Worm (Caenorhabditis elegans) whole organism, late embryonic: ENCODE data around the gene Y48C3A.5.

ENCODE experiments used
- ama-1 ChIP-seq: fragments of 150-350 bp; optimal IDR thresholded peaks from 2 replicates; lab custom pipeline; 2014
- ceh-34 ChIP-seq: sonication (generic microtip); optimal IDR thresholded peaks from 2 replicates; lab custom pipeline; 2016; ENCODE audit warnings: mild to moderate bottlenecking, missing genetic modification characterization, missing compliant biosample characterization
- dve-1 ChIP-seq: sonication (generic microtip); optimal IDR thresholded peaks from 2 replicates; lab custom pipeline; 2017; ENCODE audit warnings: antibody characterized with exemption, mild to moderate bottlenecking, missing genetic modification characterization, missing compliant biosample characterization
- fkh-10 ChIP-seq: fragments of 150-350 bp; optimal IDR thresholded peaks from 2 replicates; lab custom pipeline; 2014; ENCODE audit warnings: missing biosample characterization, missing genetic modification reagents, missing genetic modification characterization
- nfya-1 ChIP-seq: sonication (generic microtip); optimal IDR thresholded peaks from 2 replicates; lab custom pipeline; 2017; ENCODE audit warnings: missing genetic modification characterization, mild to moderate bottlenecking, missing compliant biosample characterization, antibody characterized with exemption, moderate library complexity
- pag-3 ChIP-seq: sonication (generic microtip); optimal IDR thresholded peaks from 2 replicates; lab custom pipeline; 2016; ENCODE audit warnings: missing compliant biosample characterization, missing genetic modification characterization, borderline replicate concordance
- pha-4 ChIP-seq: fragments of 150-350 bp; optimal IDR thresholded peaks from 2 replicates; lab custom pipeline; 2018; ENCODE audit warnings: missing biosample characterization, missing genetic modification reagents, missing genetic modification characterization

DNA sequence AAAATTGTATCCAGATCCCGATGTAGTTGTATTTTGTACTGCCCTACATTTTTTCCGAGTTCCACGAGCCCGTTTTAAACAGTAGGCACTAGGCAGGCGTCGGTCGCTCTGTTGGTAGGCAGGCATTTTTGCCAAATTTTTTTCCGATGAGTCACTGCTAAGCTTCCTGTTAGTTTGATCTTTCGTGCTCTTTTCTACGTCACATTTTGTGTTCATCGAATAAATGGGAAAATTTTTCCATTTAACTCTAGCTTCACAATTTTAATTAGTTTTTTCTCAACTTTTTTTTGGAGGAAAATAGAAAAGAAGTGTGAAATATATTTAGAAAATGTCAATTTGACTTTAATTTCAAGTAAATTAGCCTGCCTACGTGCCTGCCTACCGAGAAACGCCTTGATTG, 3.6 kb upstream of the Y48C3A.5 start:
- TF ChIP-seq ceh-34 (tag; lab: Kevin White, UChicago) = no peak
- TF ChIP-seq pha-4 = no peak
- TF ChIP-seq nfya-1 (tag; lab: Kevin White, UChicago) = no peak
- TF ChIP-seq ama-1 (lab: Kevin White, UChicago) = no peak
- no peak for TF ChIP-seq pag-3 (tag; lab: Kevin White, UChicago)
- TF ChIP-seq fkh-10 = no peak
- no peak for TF ChIP-seq dve-1 (tag; lab: Kevin White, UChicago)
